Worm (Caenorhabditis elegans) whole organism, L1 larva: ENCODE measurements around the gene Y43F8C.3.

Source experiments
- C04F5.9 ChIP-seq: sonication (generic microtip); optimal IDR thresholded peaks from 2 replicates; lab custom pipeline; 2016; ENCODE audit warnings: missing genetic modification characterization, missing compliant biosample characterization
- C16A3.4 ChIP-seq: fragments of 150-350 bp; optimal IDR thresholded peaks from 2 replicates; lab custom pipeline; 2014; ENCODE audit warnings: missing biosample characterization, missing genetic modification characterization
- C34B4.2 ChIP-seq: sonication (generic microtip); optimal IDR thresholded peaks from 2 replicates; lab custom pipeline; 2017; ENCODE audit warnings: mild to moderate bottlenecking, missing genetic modification characterization, missing compliant biosample characterization
- F16B12.6 ChIP-seq: fragments of 150-350 bp; optimal IDR thresholded peaks from 2 replicates; lab custom pipeline; 2014; ENCODE audit warnings: missing biosample characterization, missing genetic modification characterization
- Y116A8C.19 ChIP-seq: sonication (generic microtip); optimal IDR thresholded peaks from 2 replicates; lab custom pipeline; 2016; ENCODE audit warnings: missing compliant biosample characterization, missing genetic modification characterization, borderline replicate concordance
- aha-1 ChIP-seq: fragments of 150-350 bp; optimal IDR thresholded peaks from 2 replicates; lab custom pipeline; 2014; ENCODE audit warnings: missing biosample characterization, missing genetic modification characterization
- aly-2 ChIP-seq: fragments of 150-350 bp; optimal IDR thresholded peaks from 2 replicates; lab custom pipeline; 2014; ENCODE audit warnings: missing biosample characterization, missing genetic modification characterization
- blmp-1 ChIP-seq: fragments of 150-350 bp; optimal IDR thresholded peaks from 2 replicates; lab custom pipeline; 2014; ENCODE audit warnings: missing biosample characterization, missing genetic modification characterization
- ceh-8 ChIP-seq: fragments of 200-800 bp; sonication (Bioruptor generic); optimal IDR thresholded peaks from 2 replicates; lab custom pipeline; 2018; ENCODE audit warnings: mild to moderate bottlenecking, missing genetic modification characterization, moderate library complexity, missing compliant biosample characterization
- ceh-88 ChIP-seq: fragments of 200-800 bp; sonication (Bioruptor generic); IDR thresholded peaks from 2 replicates; pipeline ENCODE4 v1.3.6; 2022; ENCODE audit warnings: missing genetic modification characterization, missing compliant biosample characterization
- ces-1 ChIP-seq: fragments of 150-350 bp; optimal IDR thresholded peaks from 2 replicates; lab custom pipeline; 2014; ENCODE audit warnings: missing biosample characterization, missing genetic modification reagents, missing genetic modification characterization
- dsc-1 ChIP-seq: sonication (generic microtip); optimal IDR thresholded peaks from 2 replicates; lab custom pipeline; 2016; ENCODE audit warnings: mild to moderate bottlenecking, missing genetic modification characterization, missing compliant biosample characterization
- efl-1 ChIP-seq, 4 experiments: fragments of 150-350 bp; optimal IDR thresholded peaks in 3 of 4; peaks in 1 of 4; 1 replicate in 1 of 4; 2 replicates in 3 of 4; lab custom pipeline; 2014; ENCODE audit warnings: missing biosample characterization in 2 of 4, missing genetic modification characterization in 2 of 4, missing genetic modification reagents in 2 of 4
- efl-3 ChIP-seq: fragments of 200-800 bp; sonication (Bioruptor generic); optimal IDR thresholded peaks from 2 replicates; lab custom pipeline; 2018; ENCODE audit warnings: mild to moderate bottlenecking, missing genetic modification characterization, missing compliant biosample characterization
- egl-27 ChIP-seq, 2 experiments: fragments of 150-350 bp in 1 of 2; sonication (generic microtip); optimal IDR thresholded peaks; 3 replicates each; lab custom pipeline; 2017 to 2018; ENCODE audit warnings: missing biosample characterization in 2 of 2, missing genetic modification characterization in 2 of 2, missing genetic modification reagents in 2 of 2
- elt-2 ChIP-seq: sonication (generic microtip); optimal IDR thresholded peaks from 2 replicates; lab custom pipeline; 2016; ENCODE audit warnings: missing genetic modification characterization, mild to moderate bottlenecking, inconsistent platforms, missing compliant biosample characterization, missing genetic modification reagents
- elt-3 ChIP-seq, 6 experiments: fragments of 150-350 bp in 1 of 6; sonication (generic microtip); optimal IDR thresholded peaks; 2 replicates each; lab custom pipeline; 2017 to 2018; ENCODE audit warnings: missing biosample characterization in 6 of 6, missing genetic modification characterization in 6 of 6, inconsistent platforms in 1 of 6
- ets-5 ChIP-seq: fragments of 200-800 bp; sonication (Bioruptor generic); IDR thresholded peaks from 2 replicates; pipeline ENCODE4 v1.3.6; 2022; ENCODE audit warnings: missing genetic modification characterization, missing compliant biosample characterization
- grh-1 ChIP-seq: fragments of 200-800 bp; sonication (Bioruptor generic); IDR thresholded peaks from 2 replicates; pipeline ENCODE4 v1.3.6; 2022; ENCODE audit warnings: missing genetic modification reagents, missing genetic modification characterization, missing compliant biosample characterization
- hlh-17 ChIP-seq: fragments of 200-800 bp; sonication (Bioruptor generic); optimal IDR thresholded peaks from 2 replicates; lab custom pipeline; 2018; ENCODE audit warnings: missing genetic modification characterization, mild to moderate bottlenecking, missing compliant biosample characterization, moderate library complexity, borderline replicate concordance
- hlh-4 ChIP-seq: sonication (generic microtip); optimal IDR thresholded peaks from 2 replicates; lab custom pipeline; 2016; ENCODE audit warnings: mild to moderate bottlenecking, missing genetic modification characterization, missing compliant biosample characterization
- hpl-2 ChIP-seq: fragments of 150-350 bp; optimal IDR thresholded peaks from 2 replicates; lab custom pipeline; 2014; ENCODE audit warnings: missing biosample characterization, missing genetic modification reagents, missing genetic modification characterization
- isw-1 ChIP-seq: fragments of 200-800 bp; sonication (Bioruptor generic); IDR thresholded peaks from 2 replicates; pipeline ENCODE4 v1.3.6; 2022; ENCODE audit warnings: missing genetic modification characterization, missing compliant biosample characterization
- jun-1 ChIP-seq: fragments of 150-350 bp; optimal IDR thresholded peaks from 2 replicates; lab custom pipeline; 2014; ENCODE audit warnings: missing biosample characterization, missing genetic modification reagents, missing genetic modification characterization
- lin-15B ChIP-seq: fragments of 150-350 bp; sonication (generic microtip); optimal IDR thresholded peaks from 3 replicates; lab custom pipeline; 2014; ENCODE audit warnings: missing biosample characterization, missing genetic modification characterization
- lin-39 ChIP-seq: fragments of 150-350 bp; optimal IDR thresholded peaks from 2 replicates; lab custom pipeline; 2014; ENCODE audit warnings: missing biosample characterization, missing genetic modification reagents, missing genetic modification characterization
- lir-3 ChIP-seq: sonication (generic microtip); optimal IDR thresholded peaks from 2 replicates; lab custom pipeline; 2016; ENCODE audit warnings: mild to moderate bottlenecking, missing genetic modification characterization, moderate library complexity, missing compliant biosample characterization; ENCODE audit not compliant: poor library complexity
- mab-9 ChIP-seq: fragments of 200-800 bp; sonication (Bioruptor generic); IDR thresholded peaks from 2 replicates; pipeline ENCODE4 v1.3.6; 2022; ENCODE audit warnings: missing genetic modification reagents, missing genetic modification characterization, missing compliant biosample characterization
- mdl-1 ChIP-seq, 2 experiments: fragments of 150-350 bp; optimal IDR thresholded peaks; 2 replicates each; lab custom pipeline; 2014 to 2017; ENCODE audit warnings: missing biosample characterization in 2 of 2, missing genetic modification characterization in 2 of 2, inconsistent platforms in 1 of 2
- mep-1 ChIP-seq: fragments of 150-350 bp; optimal IDR thresholded peaks from 2 replicates; lab custom pipeline; 2014; ENCODE audit warnings: missing biosample characterization, missing genetic modification characterization
- nhr-12 ChIP-seq: sonication (generic microtip); optimal IDR thresholded peaks from 2 replicates; lab custom pipeline; 2017; ENCODE audit warnings: missing biosample characterization, missing genetic modification characterization
- nhr-19 ChIP-seq: fragments of 200-800 bp; sonication (Bioruptor generic); conservative IDR thresholded peaks from 2 replicates; pipeline ENCODE4 v1.3.6; 2022; ENCODE audit warnings: missing genetic modification characterization, missing compliant biosample characterization
- nhr-20 ChIP-seq: sonication (generic microtip); optimal IDR thresholded peaks from 2 replicates; lab custom pipeline; 2016; ENCODE audit warnings: mild to moderate bottlenecking, missing genetic modification characterization, missing compliant biosample characterization
- nhr-237 ChIP-seq: fragments of 150-350 bp; optimal IDR thresholded peaks from 2 replicates; lab custom pipeline; 2014; ENCODE audit warnings: missing biosample characterization, missing genetic modification characterization
- nhr-28 ChIP-seq: fragments of 150-350 bp; optimal IDR thresholded peaks from 2 replicates; lab custom pipeline; 2014; ENCODE audit warnings: missing biosample characterization, missing genetic modification characterization
- nhr-71 ChIP-seq: sonication (generic microtip); optimal IDR thresholded peaks from 2 replicates; lab custom pipeline; 2016; ENCODE audit warnings: mild to moderate bottlenecking, missing genetic modification characterization, moderate library complexity, missing compliant biosample characterization
- nhr-76 ChIP-seq: sonication (generic microtip); optimal IDR thresholded peaks from 2 replicates; lab custom pipeline; 2017; ENCODE audit warnings: missing biosample characterization, missing genetic modification characterization
- nhr-77 ChIP-seq: fragments of 150-350 bp; optimal IDR thresholded peaks from 2 replicates; lab custom pipeline; 2014; ENCODE audit warnings: missing biosample characterization, missing genetic modification characterization
- nhr-85 ChIP-seq: sonication (generic microtip); peaks from one replicate; lab custom pipeline; 2016; ENCODE audit warnings: missing genetic modification characterization, inconsistent platforms, missing compliant biosample characterization
- nhr-90 ChIP-seq: sonication (generic microtip); optimal IDR thresholded peaks from 2 replicates; lab custom pipeline; 2016; ENCODE audit warnings: mild to moderate bottlenecking, missing genetic modification characterization, missing compliant biosample characterization; ENCODE audit not compliant: poor library complexity
- pag-3 ChIP-seq: sonication (generic microtip); optimal IDR thresholded peaks from 2 replicates; lab custom pipeline; 2017; ENCODE audit warnings: missing genetic modification characterization, mild to moderate bottlenecking, missing compliant biosample characterization, antibody characterized with exemption, borderline replicate concordance; ENCODE audit not compliant: insufficient read depth
- pax-3 ChIP-seq: fragments of 200-800 bp; sonication (Bioruptor generic); optimal IDR thresholded peaks from 2 replicates; lab custom pipeline; 2018; ENCODE audit warnings: mild to moderate bottlenecking, missing genetic modification characterization, moderate library complexity, missing compliant biosample characterization
- rnt-1 ChIP-seq: sonication (generic microtip); optimal IDR thresholded peaks from 2 replicates; lab custom pipeline; 2016; ENCODE audit warnings: mild to moderate bottlenecking, missing genetic modification characterization, moderate library complexity, missing compliant biosample characterization
- snu-23 ChIP-seq: sonication (generic microtip); optimal IDR thresholded peaks from 2 replicates; lab custom pipeline; 2016; ENCODE audit warnings: missing genetic modification characterization, missing compliant biosample characterization
- sup-37 ChIP-seq: fragments of 200-800 bp; sonication (Bioruptor generic); optimal IDR thresholded peaks from 2 replicates; lab custom pipeline; 2018; ENCODE audit warnings: mild to moderate bottlenecking, missing genetic modification characterization, missing compliant biosample characterization
- swsn-7 ChIP-seq: sonication (generic microtip); optimal IDR thresholded peaks from 2 replicates; lab custom pipeline; 2016; ENCODE audit warnings: missing genetic modification characterization, missing compliant biosample characterization
- tlp-1 ChIP-seq: fragments of 150-350 bp; optimal IDR thresholded peaks from 2 replicates; lab custom pipeline; 2014; ENCODE audit warnings: missing biosample characterization, missing genetic modification characterization
- unc-130 ChIP-seq: fragments of 150-350 bp; optimal IDR thresholded peaks from 2 replicates; lab custom pipeline; 2017; ENCODE audit warnings: missing biosample characterization, missing genetic modification characterization, inconsistent platforms
- unc-62 ChIP-seq: fragments of 150-350 bp; optimal IDR thresholded peaks from 2 replicates; lab custom pipeline; 2014; ENCODE audit warnings: missing biosample characterization, missing genetic modification reagents, missing genetic modification characterization
- unc-86 ChIP-seq: sonication (generic microtip); optimal IDR thresholded peaks from 2 replicates; lab custom pipeline; 2016; ENCODE audit warnings: missing genetic modification characterization, missing compliant biosample characterization
- vab-15 ChIP-seq: sonication (generic microtip); optimal IDR thresholded peaks from 2 replicates; lab custom pipeline; 2017; ENCODE audit warnings: missing genotype, mild to moderate bottlenecking, missing genetic modification characterization, missing compliant biosample characterization
- zip-4 ChIP-seq: fragments of 200-800 bp; sonication (Bioruptor generic); optimal IDR thresholded peaks from 2 replicates; lab custom pipeline; 2018; ENCODE audit warnings: mild to moderate bottlenecking, missing genetic modification characterization, moderate library complexity, missing compliant biosample characterization
- ztf-4 ChIP-seq: fragments of 150-350 bp; optimal IDR thresholded peaks from 2 replicates; lab custom pipeline; 2014; ENCODE audit warnings: missing biosample characterization, missing genetic modification characterization

Gene Y43F8C.3

ce11 chrV:19643903-19644302 is 21.5 kb upstream of the Y43F8C.3 start, which contains the start of the genes Y43F8C.7 and mrps-28:
Y43F8C.7 (minus strand) TSS chrV:19644030.
mrps-28 (plus strand) TSS chrV:19644239.
- no peak for TF ChIP-seq hpl-2 (GFP tag; lab: Kevin White, UChicago)
- no peak for TF ChIP-seq ceh-8
- TF ChIP-seq grh-1 (GFP tag; lab: Robert Waterston, UW), result no peak
- peak; percentile 6 for TF ChIP-seq nhr-90 (tag; lab: Kevin White, UChicago)
- no peak for TF ChIP-seq nhr-20 (tag; lab: Kevin White, UChicago)
- peak; percentile 57 to 62 for TF ChIP-seq efl-1 (optimal IDR thresholded peaks at IDR 0.05; lab: Kevin White, UChicago)
- peak; percentile 69 to 96 for TF ChIP-seq efl-1 (GFP tag; optimal IDR thresholded peaks at IDR 0.05 in 1 of 2; lab: Kevin White, UChicago)
- peak; percentile 74 for TF ChIP-seq snu-23 (GFP tag; lab: Kevin White, UChicago)
- TF ChIP-seq nhr-12 (tag; lab: Kevin White, UChicago), result no peak
- TF ChIP-seq elt-3 (tag; optimal IDR thresholded peaks at IDR 0.05; lab: Kevin White, UChicago), result no peak
- peak; percentile 29 for TF ChIP-seq nhr-85 (tag; lab: Kevin White, UChicago)
- TF ChIP-seq unc-62 (GFP tag; lab: Kevin White, UChicago), result no peak
- no peak for TF ChIP-seq egl-27 (tag; optimal IDR thresholded peaks at IDR 0.05; lab: Kevin White, UChicago)
- TF ChIP-seq nhr-19 (GFP tag; lab: Robert Waterston, UW), result peak; percentile 50
- no peak for TF ChIP-seq Y116A8C.19 (tag; lab: Kevin White, UChicago)
- no peak for TF ChIP-seq nhr-76 (tag; lab: Kevin White, UChicago)
- no peak for TF ChIP-seq mab-9 (GFP tag; lab: Robert Waterston, UW)
- no peak for TF ChIP-seq lin-15B
- TF ChIP-seq ceh-88 (GFP tag; lab: Robert Waterston, UW), result no peak
- TF ChIP-seq isw-1 (GFP tag; lab: Robert Waterston, UW), result peak; percentile 51
- TF ChIP-seq hlh-17 (GFP tag; lab: Kevin White, UChicago), result no peak
- TF ChIP-seq pax-3, result no peak
- TF ChIP-seq nhr-28 (tag; lab: Kevin White, UChicago), result no peak
- TF ChIP-seq ces-1 (GFP tag; lab: Kevin White, UChicago), result no peak
- TF ChIP-seq aha-1 (tag; lab: Kevin White, UChicago), result no peak
- TF ChIP-seq pag-3, result no peak
- TF ChIP-seq lin-39 (tag; lab: Kevin White, UChicago), result no peak
- TF ChIP-seq mdl-1 (tag; optimal IDR thresholded peaks at IDR 0.05; lab: Kevin White, UChicago), result peak in 1 of 2 experiments; percentile 5
- TF ChIP-seq unc-130, result peak; percentile 17
- TF ChIP-seq sup-37 (GFP tag; lab: Kevin White, UChicago), result no peak
- peak; percentile 51 for TF ChIP-seq swsn-7 (tag; lab: Kevin White, UChicago)
- no peak for TF ChIP-seq jun-1 (tag; lab: Kevin White, UChicago)
- TF ChIP-seq zip-4 (GFP tag; lab: Kevin White, UChicago), result no peak
- no peak for TF ChIP-seq rnt-1 (tag; lab: Kevin White, UChicago)
- TF ChIP-seq tlp-1, result no peak
- no peak for TF ChIP-seq hlh-4
- TF ChIP-seq efl-3, result no peak
- no peak for TF ChIP-seq elt-2 (tag; lab: Kevin White, UChicago)
- peak; percentile 91 for TF ChIP-seq F16B12.6 (tag; lab: Kevin White, UChicago)
- peak; percentile 37 for TF ChIP-seq unc-86 (tag; lab: Kevin White, UChicago)
- peak; percentile 36 for TF ChIP-seq C16A3.4 (tag; lab: Kevin White, UChicago)
- no peak for TF ChIP-seq C34B4.2 (tag; lab: Kevin White, UChicago)
- no peak for TF ChIP-seq vab-15 (tag; lab: Kevin White, UChicago)
- no peak for TF ChIP-seq nhr-71 (tag; lab: Kevin White, UChicago)
- peak; percentile 58 for TF ChIP-seq dsc-1 (tag; lab: Kevin White, UChicago)
- TF ChIP-seq blmp-1, result peak; percentile 33
- TF ChIP-seq nhr-237 (tag; lab: Kevin White, UChicago), result no peak
- no peak for TF ChIP-seq C04F5.9
- TF ChIP-seq nhr-77 (tag; lab: Kevin White, UChicago), result peak; percentile 39
- TF ChIP-seq ztf-4 (tag; lab: Kevin White, UChicago), result no peak
- peak; percentile 25 for TF ChIP-seq aly-2 (tag; lab: Kevin White, UChicago)
- TF ChIP-seq ets-5 (GFP tag; lab: Robert Waterston, UW), result no peak
- peak; percentile 70 for TF ChIP-seq mep-1 (tag; lab: Kevin White, UChicago)
- no peak for TF ChIP-seq lir-3 (tag; lab: Kevin White, UChicago)
